Fruit fly (Drosophila melanogaster): ENCODE data around the gene Tcs6.
A peak's percentile ranks its signal among the peaks of the same experiment; 100 is the strongest.

The Tcs6 gene

dm6 chr3R:26036153-26037144, 21.6 kb downstream of the Tcs6 start:
- TF ChIP-seq gl (tag; optimal IDR thresholded peaks at IDR 0.05) (peak; percentile 84), CG9948 (tag; optimal IDR thresholded peaks at IDR 0.05) (peak; percentile 90), Ets98B (GFP tag; IDR thresholded peaks at IDR 0.05) (peak; percentile 20; the same call in 1 of the 2 replicates), Pif1B (GFP tag; optimal IDR thresholded peaks at IDR 0.05) (peak; percentile 90), rn (GFP tag; IDR thresholded peaks at IDR 0.05) (0 out of 2 replicates have a peak, but pooled peaks have one; percentile 28), CG10348 (GFP tag; IDR thresholded peaks at IDR 0.05) (no peak), EcR (GFP tag; optimal IDR thresholded peaks at IDR 0.05) (peak; percentile 14), fd96Ca (GFP tag; IDR thresholded peaks at IDR 0.05) (no peak), CG14655 (GFP tag; optimal IDR thresholded peaks at IDR 0.05) (peak; percentile 91), CG15710 (tag; optimal IDR thresholded peaks at IDR 0.05) (peak; percentile 95), CG32121 (GFP tag; IDR thresholded peaks at IDR 0.05) (peak; percentile 36; the same call in 1 of the 2 replicates), CG8301 (tag; optimal IDR thresholded peaks at IDR 0.05) (peak; percentile 92), CG4496 (GFP tag; IDR thresholded peaks at IDR 0.05) (peak; percentile 89), Snoo (tag; optimal IDR thresholded peaks at IDR 0.05) (peak; percentile 88), CG34367 (tag; optimal IDR thresholded peaks at IDR 0.05) (peak; percentile 87), Pif1A (GFP tag; optimal IDR thresholded peaks at IDR 0.05) (peak; percentile 91), CG13204 (GFP tag; optimal IDR thresholded peaks at IDR 0.05) (peak; percentile 78), CG17806 (tag; optimal IDR thresholded peaks at IDR 0.05) (peak; percentile 91), D1 (tag; optimal IDR thresholded peaks at IDR 0.05) (peak; percentile 90), CG12605 (GFP tag; IDR thresholded peaks at IDR 0.05) (peak; percentile 53), CG8159 (tag; optimal IDR thresholded peaks at IDR 0.05) (peak; percentile 96)

- TF ChIP-seq CG8159 (tag; optimal IDR thresholded peaks at IDR 0.05) (no peak), CG17806 (tag; optimal IDR thresholded peaks at IDR 0.05) (no peak), CG12605 (GFP tag; IDR thresholded peaks at IDR 0.05) (no peak), EcR (GFP tag; optimal IDR thresholded peaks at IDR 0.05) (no peak), CG9948 (tag; optimal IDR thresholded peaks at IDR 0.05) (no peak), CG14655 (GFP tag; optimal IDR thresholded peaks at IDR 0.05) (no peak), CG32121 (GFP tag; IDR thresholded peaks at IDR 0.05) (no peak), D1 (tag; optimal IDR thresholded peaks at IDR 0.05) (no peak), gl (tag; optimal IDR thresholded peaks at IDR 0.05) (no peak), CG4496 (GFP tag; IDR thresholded peaks at IDR 0.05) (no peak), Pif1B (GFP tag; optimal IDR thresholded peaks at IDR 0.05) (no peak), CG34367 (tag; optimal IDR thresholded peaks at IDR 0.05) (no peak), rn (GFP tag; IDR thresholded peaks at IDR 0.05) (no peak), CG13204 (GFP tag; optimal IDR thresholded peaks at IDR 0.05) (no peak), Pif1A (GFP tag; optimal IDR thresholded peaks at IDR 0.05) (no peak), Snoo (tag; optimal IDR thresholded peaks at IDR 0.05) (no peak), Ets98B (GFP tag; IDR thresholded peaks at IDR 0.05) (no peak), CG8301 (tag; optimal IDR thresholded peaks at IDR 0.05) (no peak), CG10348 (GFP tag; IDR thresholded peaks at IDR 0.05) (no peak), CG15710 (tag; optimal IDR thresholded peaks at IDR 0.05) (no peak)
Observed at dm6 chr3R:26035369-26035656, 22.7 kb downstream of the Tcs6 start.

dm6 chr3R:26034643-26035368, 23.2 kb downstream of the Tcs6 start:
- TF ChIP-seq Snoo (tag; optimal IDR thresholded peaks at IDR 0.05) = peak; percentile 1
- no peak for TF ChIP-seq Ets98B (GFP tag; IDR thresholded peaks at IDR 0.05)
- no peak for TF ChIP-seq Pif1A (GFP tag; optimal IDR thresholded peaks at IDR 0.05)
- TF ChIP-seq CG13204 (GFP tag; optimal IDR thresholded peaks at IDR 0.05) = peak; percentile 14
- TF ChIP-seq fd96Ca (GFP tag; IDR thresholded peaks at IDR 0.05) = no peak
- TF ChIP-seq EcR (GFP tag; optimal IDR thresholded peaks at IDR 0.05) = peak; percentile 0
- TF ChIP-seq D1 (tag; optimal IDR thresholded peaks at IDR 0.05) = no peak
- TF ChIP-seq gl (tag; optimal IDR thresholded peaks at IDR 0.05) = no peak

dm6 chr3R:26032611-26033001, 25.4 kb downstream of the Tcs6 start:
- TF ChIP-seq CG13204 (GFP tag; optimal IDR thresholded peaks at IDR 0.05) = no peak
- TF ChIP-seq Pif1A (GFP tag; optimal IDR thresholded peaks at IDR 0.05) = no peak
- no peak for TF ChIP-seq CG4496 (GFP tag; IDR thresholded peaks at IDR 0.05)
- no peak for TF ChIP-seq rn (GFP tag; IDR thresholded peaks at IDR 0.05)
- no peak for TF ChIP-seq Ets98B (GFP tag; IDR thresholded peaks at IDR 0.05)
- TF ChIP-seq CG34367 (tag; optimal IDR thresholded peaks at IDR 0.05) = no peak
- TF ChIP-seq CG15710 (tag; optimal IDR thresholded peaks at IDR 0.05) = no peak
- no peak for TF ChIP-seq gl (tag; optimal IDR thresholded peaks at IDR 0.05)
- no peak for TF ChIP-seq CG8301 (tag; optimal IDR thresholded peaks at IDR 0.05)

- TF ChIP-seq Pif1B (GFP tag; optimal IDR thresholded peaks at IDR 0.05) (no peak), CG17806 (tag; optimal IDR thresholded peaks at IDR 0.05) (no peak), EcR (GFP tag; optimal IDR thresholded peaks at IDR 0.05) (peak; percentile 60), rn (GFP tag; IDR thresholded peaks at IDR 0.05) (no peak)
Observed at dm6 chr3R:26031968-26032610, 25.9 kb downstream of the Tcs6 start.

Measured in whole organism, pupa.